Fruit fly (Drosophila melanogaster): ENCODE data around the gene TfIIS.

Gene TfIIS

DNA sequence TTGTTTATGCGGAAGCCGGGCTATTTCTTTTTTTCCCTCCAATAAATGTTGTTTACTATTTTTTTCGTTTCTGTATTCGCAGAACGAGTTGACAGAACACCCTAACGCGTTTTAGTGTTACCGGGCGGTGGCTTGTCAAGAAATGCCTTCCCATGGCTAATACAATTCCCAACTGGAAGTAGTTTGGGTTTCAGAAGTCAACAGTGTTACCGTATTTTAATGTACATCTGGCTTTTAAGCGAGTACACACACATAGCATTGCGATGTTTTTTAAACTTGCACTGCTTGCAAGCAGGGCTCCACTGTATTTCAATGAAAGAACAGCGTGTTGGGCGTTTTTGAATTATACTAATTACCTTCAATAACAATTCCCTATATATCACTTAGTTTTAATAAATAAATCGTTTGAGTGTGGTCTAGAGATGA is at the start of gene TfIIS:
Gene TfIIS, minus strand, starts transcription at position 178 of the 426 bp plus-strand sequence.
- TF ChIP-seq pan (optimal IDR thresholded peaks at IDR 0.05) (no peak), EcR (GFP tag; optimal IDR thresholded peaks at IDR 0.05) (no peak), CG8478 (optimal IDR thresholded peaks at IDR 0.05) (no peak), psq (optimal IDR thresholded peaks at IDR 0.05) (no peak), usp (GFP tag; optimal IDR thresholded peaks at IDR 0.05) (no peak), Dll (optimal IDR thresholded peaks at IDR 0.05) (no peak)

dm6 chr2L:15109145-15109544 is 48.6 kb upstream of the TfIIS start, which contains the start of gene CG15269:
TSS of gene CG15269 (plus strand) at chr2L:15109405.
- TF ChIP-seq usp (GFP tag; optimal IDR thresholded peaks at IDR 0.05) (no peak), Dll (optimal IDR thresholded peaks at IDR 0.05) (no peak), pan (optimal IDR thresholded peaks at IDR 0.05) (no peak), CG8478 (optimal IDR thresholded peaks at IDR 0.05) (no peak), psq (optimal IDR thresholded peaks at IDR 0.05) (no peak), EcR (GFP tag; optimal IDR thresholded peaks at IDR 0.05) (no peak)

DNA sequence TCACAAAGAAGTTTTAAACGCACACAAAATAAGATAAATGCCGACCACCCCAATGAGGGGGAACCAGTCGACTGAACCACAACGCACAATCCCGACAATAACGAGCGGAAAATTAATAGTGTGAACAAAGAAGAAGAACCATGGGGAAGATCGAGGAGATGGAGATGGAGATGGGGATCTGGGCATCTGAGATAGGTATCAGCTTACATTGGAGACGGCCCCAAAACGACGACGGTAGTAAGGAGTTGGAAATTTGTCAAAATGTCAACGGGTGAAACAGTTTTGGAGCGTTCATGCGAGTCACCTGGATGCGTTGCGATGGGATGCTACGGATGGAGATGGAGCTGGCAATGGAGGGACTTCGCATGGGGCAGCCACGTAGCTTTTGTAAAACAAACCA is 46.7 kb upstream of the TfIIS start:
- TF ChIP-seq psq (optimal IDR thresholded peaks at IDR 0.05) = no peak
- no peak for TF ChIP-seq CG8478 (optimal IDR thresholded peaks at IDR 0.05)
- TF ChIP-seq EcR (GFP tag; optimal IDR thresholded peaks at IDR 0.05) = no peak
- no peak for TF ChIP-seq Dll (optimal IDR thresholded peaks at IDR 0.05)
- TF ChIP-seq pan (optimal IDR thresholded peaks at IDR 0.05) = no peak
- TF ChIP-seq usp (GFP tag; optimal IDR thresholded peaks at IDR 0.05) = no peak

DNA sequence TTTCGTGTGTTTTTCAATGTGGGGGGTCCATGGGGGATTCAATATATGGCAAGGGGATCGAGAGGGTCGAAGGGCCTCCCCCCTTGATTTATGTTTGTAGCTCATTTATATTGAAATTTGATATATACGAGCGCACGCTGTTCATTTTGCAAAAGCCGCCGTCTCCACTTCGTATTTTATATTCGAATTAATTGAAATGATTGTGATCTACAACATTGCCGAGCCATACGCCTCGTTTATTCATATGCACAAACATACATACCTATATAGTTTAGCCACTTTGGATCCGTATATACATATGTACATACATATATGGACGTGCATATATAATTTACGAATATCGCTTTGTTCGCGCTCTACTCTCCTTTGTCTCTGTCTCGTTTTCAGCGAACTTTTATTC is 45.5 kb upstream of the TfIIS start:
- TF ChIP-seq pan (optimal IDR thresholded peaks at IDR 0.05) (no peak), psq (optimal IDR thresholded peaks at IDR 0.05) (no peak), Dll (optimal IDR thresholded peaks at IDR 0.05) (no peak), CG8478 (optimal IDR thresholded peaks at IDR 0.05) (no peak), usp (GFP tag; optimal IDR thresholded peaks at IDR 0.05) (no peak), EcR (GFP tag; optimal IDR thresholded peaks at IDR 0.05) (no peak)

dm6 chr2L:15074465-15074864 is 13.9 kb upstream of the TfIIS start, which contains the start of gene wwk:
TSS of gene wwk (plus strand) at chr2L:15074776.
- TF ChIP-seq pan (optimal IDR thresholded peaks at IDR 0.05) (no peak), EcR (GFP tag; optimal IDR thresholded peaks at IDR 0.05) (no peak), Dll (optimal IDR thresholded peaks at IDR 0.05) (no peak), psq (optimal IDR thresholded peaks at IDR 0.05) (no peak), usp (GFP tag; optimal IDR thresholded peaks at IDR 0.05) (no peak), CG8478 (optimal IDR thresholded peaks at IDR 0.05) (no peak)

dm6 chr2L:15070216-15070615 is 9.7 kb upstream of the TfIIS start, which contains the start of gene vig:
TSS of gene vig (minus strand) at chr2L:15070316.
- TF ChIP-seq usp (GFP tag; optimal IDR thresholded peaks at IDR 0.05) (no peak), Dll (optimal IDR thresholded peaks at IDR 0.05) (no peak), EcR (GFP tag; optimal IDR thresholded peaks at IDR 0.05) (no peak), pan (optimal IDR thresholded peaks at IDR 0.05) (no peak), psq (optimal IDR thresholded peaks at IDR 0.05) (no peak), CG8478 (optimal IDR thresholded peaks at IDR 0.05) (no peak)

DNA sequence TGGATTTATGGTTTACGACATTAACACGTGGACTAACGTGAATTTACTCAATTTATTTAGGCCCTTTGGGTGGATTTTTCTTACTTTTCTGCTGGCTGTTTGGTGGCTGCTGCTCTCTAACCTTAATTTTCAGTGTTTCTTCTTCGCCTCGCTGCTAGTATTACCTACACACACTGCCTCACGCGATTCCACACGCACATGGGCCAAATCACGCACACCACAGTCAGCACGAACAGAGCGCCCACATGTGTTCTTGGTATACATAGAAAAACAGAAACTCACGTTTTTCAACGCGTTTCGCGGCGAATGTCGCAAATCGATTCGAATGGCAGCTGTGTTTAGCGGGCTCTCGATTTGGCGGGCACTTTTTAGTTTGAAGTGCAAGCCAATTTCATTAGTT is 7.3 kb upstream of the TfIIS start:
- TF ChIP-seq psq (optimal IDR thresholded peaks at IDR 0.05) (no peak), pan (optimal IDR thresholded peaks at IDR 0.05) (no peak), EcR (GFP tag; optimal IDR thresholded peaks at IDR 0.05) (no peak), Dll (optimal IDR thresholded peaks at IDR 0.05) (no peak), CG8478 (optimal IDR thresholded peaks at IDR 0.05) (no peak), usp (GFP tag; optimal IDR thresholded peaks at IDR 0.05) (no peak)

DNA sequence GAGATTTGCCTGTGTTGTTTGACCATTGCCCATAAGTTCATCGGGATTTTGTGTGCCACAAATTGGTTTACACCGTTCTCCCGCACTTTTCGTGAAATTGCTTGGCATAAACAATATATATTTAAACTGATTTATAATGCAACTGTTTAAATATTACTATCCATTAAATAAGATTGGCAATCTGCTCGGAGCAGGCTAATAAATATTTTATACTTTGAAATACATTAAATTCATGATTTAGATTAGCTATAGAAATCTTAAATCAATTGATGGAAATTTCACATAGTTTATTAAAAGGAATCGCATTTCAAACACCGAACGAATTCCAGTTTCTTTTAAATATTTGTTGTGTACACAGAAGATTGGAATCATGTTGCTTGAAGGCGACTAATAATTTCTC is 5.6 kb upstream of the TfIIS start:
- no peak for TF ChIP-seq Dll (optimal IDR thresholded peaks at IDR 0.05)
- no peak for TF ChIP-seq psq (optimal IDR thresholded peaks at IDR 0.05)
- no peak for TF ChIP-seq pan (optimal IDR thresholded peaks at IDR 0.05)
- no peak for TF ChIP-seq usp (GFP tag; optimal IDR thresholded peaks at IDR 0.05)
- no peak for TF ChIP-seq CG8478 (optimal IDR thresholded peaks at IDR 0.05)
- TF ChIP-seq EcR (GFP tag; optimal IDR thresholded peaks at IDR 0.05) = no peak

DNA sequence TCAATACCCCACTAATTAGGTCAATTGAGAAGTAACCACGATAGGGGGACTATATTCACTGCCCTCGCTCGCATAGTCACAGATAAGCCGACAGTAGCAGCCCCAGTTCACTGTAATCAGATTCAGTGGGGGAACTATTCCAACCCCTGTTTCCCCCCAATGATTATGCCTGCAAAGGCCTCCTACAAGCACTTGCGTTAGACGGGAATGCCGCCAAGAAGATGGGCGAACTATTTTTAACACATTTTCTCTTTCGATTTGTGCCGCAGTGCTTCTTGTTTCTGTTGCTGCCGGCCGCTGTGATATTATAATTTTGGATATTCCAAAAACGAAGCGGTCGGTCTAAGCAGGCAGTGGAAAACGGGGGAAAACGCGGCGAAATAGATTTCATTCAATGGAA is 5.1 kb upstream of the TfIIS start:
- TF ChIP-seq psq (optimal IDR thresholded peaks at IDR 0.05) (no peak), CG8478 (optimal IDR thresholded peaks at IDR 0.05) (no peak), usp (GFP tag; optimal IDR thresholded peaks at IDR 0.05) (no peak), pan (optimal IDR thresholded peaks at IDR 0.05) (no peak), Dll (optimal IDR thresholded peaks at IDR 0.05) (no peak)

dm6 chr2L:15062095-15062494 is 1.5 kb upstream of the TfIIS start:
- TF ChIP-seq Dll (optimal IDR thresholded peaks at IDR 0.05) (no peak), psq (optimal IDR thresholded peaks at IDR 0.05) (no peak), EcR (GFP tag; optimal IDR thresholded peaks at IDR 0.05) (no peak), usp (GFP tag; optimal IDR thresholded peaks at IDR 0.05) (no peak), pan (optimal IDR thresholded peaks at IDR 0.05) (no peak), CG8478 (optimal IDR thresholded peaks at IDR 0.05) (no peak)

dm6 chr2L:15061368-15061767 is 811 bp upstream of the TfIIS start, which contains the start of the genes solo and vas:
TSS of gene solo (plus strand) at chr2L:15061656.
TSS of gene vas (plus strand) at chr2L:15061656.
- TF ChIP-seq pan (optimal IDR thresholded peaks at IDR 0.05) = no peak
- TF ChIP-seq psq (optimal IDR thresholded peaks at IDR 0.05) = no peak
- TF ChIP-seq EcR (GFP tag; optimal IDR thresholded peaks at IDR 0.05) = no peak
- TF ChIP-seq Dll (optimal IDR thresholded peaks at IDR 0.05) = no peak
- no peak for TF ChIP-seq CG8478 (optimal IDR thresholded peaks at IDR 0.05)
- no peak for TF ChIP-seq usp (GFP tag; optimal IDR thresholded peaks at IDR 0.05)

- TF ChIP-seq pan (optimal IDR thresholded peaks at IDR 0.05) (no peak), Dll (optimal IDR thresholded peaks at IDR 0.05) (no peak), usp (GFP tag; optimal IDR thresholded peaks at IDR 0.05) (no peak)
Measured at dm6 chr2L:15059000-15059399, 1.6 kb downstream of the TfIIS start.

dm6 chr2L:15058118-15058402 is 2.5 kb downstream of the TfIIS start, which contains the start of gene CG33679:
TSS of gene CG33679 (plus strand) at chr2L:15058303.
- TF ChIP-seq Dll (optimal IDR thresholded peaks at IDR 0.05) = no peak
- TF ChIP-seq CG8478 (optimal IDR thresholded peaks at IDR 0.05) = no peak
- no peak for TF ChIP-seq pan (optimal IDR thresholded peaks at IDR 0.05)
- TF ChIP-seq usp (GFP tag; optimal IDR thresholded peaks at IDR 0.05) = no peak

Measured in whole organism.